Worm (Caenorhabditis elegans) whole organism, L1 larva: ENCODE data around the gene idh-2.
A peak's percentile ranks its signal among the peaks of the same experiment; 100 is the strongest.

Source experiments
- C04F5.9 ChIP-seq: sonication (generic microtip); optimal IDR thresholded peaks from 2 replicates; lab custom pipeline; 2016; ENCODE audit warnings: missing genetic modification characterization, missing compliant biosample characterization
- C34B4.2 ChIP-seq: sonication (generic microtip); optimal IDR thresholded peaks from 2 replicates; lab custom pipeline; 2017; ENCODE audit warnings: mild to moderate bottlenecking, missing genetic modification characterization, missing compliant biosample characterization
- F16B12.6 ChIP-seq: fragments of 150-350 bp; optimal IDR thresholded peaks from 2 replicates; lab custom pipeline; 2014; ENCODE audit warnings: missing biosample characterization, missing genetic modification characterization
- aha-1 ChIP-seq: fragments of 150-350 bp; optimal IDR thresholded peaks from 2 replicates; lab custom pipeline; 2014; ENCODE audit warnings: missing biosample characterization, missing genetic modification characterization
- aly-2 ChIP-seq: fragments of 150-350 bp; optimal IDR thresholded peaks from 2 replicates; lab custom pipeline; 2014; ENCODE audit warnings: missing biosample characterization, missing genetic modification characterization
- ceh-63 ChIP-seq: fragments of 200-800 bp; sonication (Bioruptor generic); optimal IDR thresholded peaks from 2 replicates; lab custom pipeline; 2018; ENCODE audit warnings: mild to moderate bottlenecking, missing genetic modification characterization, missing compliant biosample characterization
- ceh-82 ChIP-seq, 3 experiments: fragments of 150-350 bp in 1 of 3; sonication (generic microtip) in 2 of 3; optimal IDR thresholded peaks; 2 replicates each; lab custom pipeline; 2014 to 2017; ENCODE audit warnings: missing biosample characterization in 3 of 3, missing genetic modification characterization in 3 of 3
- ceh-88 ChIP-seq: fragments of 200-800 bp; sonication (Bioruptor generic); IDR thresholded peaks from 2 replicates; pipeline ENCODE4 v1.3.6; 2022; ENCODE audit warnings: missing genetic modification characterization, missing compliant biosample characterization
- ceh-90 ChIP-seq: sonication (generic microtip); optimal IDR thresholded peaks from 2 replicates; lab custom pipeline; 2016; ENCODE audit warnings: missing genetic modification characterization, missing compliant biosample characterization
- ces-1 ChIP-seq: fragments of 150-350 bp; optimal IDR thresholded peaks from 2 replicates; lab custom pipeline; 2014; ENCODE audit warnings: missing biosample characterization, missing genetic modification reagents, missing genetic modification characterization
- efl-1 ChIP-seq, 4 experiments: fragments of 150-350 bp; optimal IDR thresholded peaks in 3 of 4; peaks in 1 of 4; 1 replicate in 1 of 4; 2 replicates in 3 of 4; lab custom pipeline; 2014; ENCODE audit warnings: missing biosample characterization in 2 of 4, missing genetic modification characterization in 2 of 4, missing genetic modification reagents in 2 of 4
- efl-3 ChIP-seq: fragments of 200-800 bp; sonication (Bioruptor generic); optimal IDR thresholded peaks from 2 replicates; lab custom pipeline; 2018; ENCODE audit warnings: mild to moderate bottlenecking, missing genetic modification characterization, missing compliant biosample characterization
- elt-3 ChIP-seq, 6 experiments: fragments of 150-350 bp in 1 of 6; sonication (generic microtip); optimal IDR thresholded peaks; 2 replicates each; lab custom pipeline; 2017 to 2018; ENCODE audit warnings: missing biosample characterization in 6 of 6, missing genetic modification characterization in 6 of 6, inconsistent platforms in 1 of 6
- fkh-10 ChIP-seq: sonication (generic microtip); optimal IDR thresholded peaks from 2 replicates; lab custom pipeline; 2017; ENCODE audit warnings: missing biosample characterization, missing genetic modification reagents, missing genetic modification characterization
- fkh-4 ChIP-seq: sonication (generic microtip); optimal IDR thresholded peaks from 2 replicates; lab custom pipeline; 2016; ENCODE audit warnings: missing compliant biosample characterization, missing genetic modification characterization, borderline replicate concordance
- fos-1 ChIP-seq: fragments of 150-350 bp; optimal IDR thresholded peaks from 2 replicates; lab custom pipeline; 2014; ENCODE audit warnings: missing biosample characterization, missing genetic modification characterization
- hlh-17 ChIP-seq: fragments of 200-800 bp; sonication (Bioruptor generic); optimal IDR thresholded peaks from 2 replicates; lab custom pipeline; 2018; ENCODE audit warnings: missing genetic modification characterization, mild to moderate bottlenecking, missing compliant biosample characterization, moderate library complexity, borderline replicate concordance
- hlh-4 ChIP-seq: sonication (generic microtip); optimal IDR thresholded peaks from 2 replicates; lab custom pipeline; 2016; ENCODE audit warnings: mild to moderate bottlenecking, missing genetic modification characterization, missing compliant biosample characterization
- irx-1 ChIP-seq: sonication (generic microtip); optimal IDR thresholded peaks from 2 replicates; lab custom pipeline; 2016; ENCODE audit warnings: missing genetic modification characterization, missing compliant biosample characterization
- lin-13 ChIP-seq: fragments of 150-350 bp; optimal IDR thresholded peaks from 2 replicates; lab custom pipeline; 2014; ENCODE audit warnings: missing biosample characterization, missing genetic modification reagents, missing genetic modification characterization
- lin-14 ChIP-seq: fragments of 200-800 bp; sonication (Bioruptor generic); optimal IDR thresholded peaks from 2 replicates; lab custom pipeline; 2018; ENCODE audit warnings: mild to moderate bottlenecking, missing genetic modification characterization, moderate library complexity, missing compliant biosample characterization
- lin-15B ChIP-seq: fragments of 150-350 bp; sonication (generic microtip); optimal IDR thresholded peaks from 3 replicates; lab custom pipeline; 2014; ENCODE audit warnings: missing biosample characterization, missing genetic modification characterization
- lin-39 ChIP-seq: fragments of 150-350 bp; optimal IDR thresholded peaks from 2 replicates; lab custom pipeline; 2014; ENCODE audit warnings: missing biosample characterization, missing genetic modification reagents, missing genetic modification characterization
- lir-3 ChIP-seq: sonication (generic microtip); optimal IDR thresholded peaks from 2 replicates; lab custom pipeline; 2016; ENCODE audit warnings: mild to moderate bottlenecking, missing genetic modification characterization, moderate library complexity, missing compliant biosample characterization; ENCODE audit not compliant: poor library complexity
- lsy-2 ChIP-seq, 2 experiments: fragments of 150-350 bp; optimal IDR thresholded peaks; 2 replicates each; lab custom pipeline; 2014; ENCODE audit warnings: missing biosample characterization in 2 of 2, missing genetic modification characterization in 2 of 2
- mef-2 ChIP-seq: fragments of 150-350 bp; optimal IDR thresholded peaks from 2 replicates; lab custom pipeline; 2014; ENCODE audit warnings: missing biosample characterization, missing genetic modification characterization
- nhr-11 ChIP-seq: fragments of 150-350 bp; optimal IDR thresholded peaks from 2 replicates; lab custom pipeline; 2014; ENCODE audit warnings: missing biosample characterization, missing genetic modification characterization
- nhr-28 ChIP-seq: fragments of 150-350 bp; optimal IDR thresholded peaks from 2 replicates; lab custom pipeline; 2014; ENCODE audit warnings: missing biosample characterization, missing genetic modification characterization
- nhr-47 ChIP-seq: sonication (generic microtip); optimal IDR thresholded peaks from 2 replicates; lab custom pipeline; 2016; ENCODE audit warnings: mild to moderate bottlenecking, missing genetic modification characterization, moderate library complexity, missing compliant biosample characterization
- nhr-85 ChIP-seq: sonication (generic microtip); peaks from one replicate; lab custom pipeline; 2016; ENCODE audit warnings: missing genetic modification characterization, inconsistent platforms, missing compliant biosample characterization
- pax-3 ChIP-seq: fragments of 200-800 bp; sonication (Bioruptor generic); optimal IDR thresholded peaks from 2 replicates; lab custom pipeline; 2018; ENCODE audit warnings: mild to moderate bottlenecking, missing genetic modification characterization, moderate library complexity, missing compliant biosample characterization
- rnt-1 ChIP-seq: sonication (generic microtip); optimal IDR thresholded peaks from 2 replicates; lab custom pipeline; 2016; ENCODE audit warnings: mild to moderate bottlenecking, missing genetic modification characterization, moderate library complexity, missing compliant biosample characterization
- skn-1 ChIP-seq: fragments of 150-350 bp; optimal IDR thresholded peaks from 2 replicates; lab custom pipeline; 2014; ENCODE audit warnings: missing biosample characterization, missing genetic modification characterization
- snpc-4 ChIP-seq: fragments of 150-350 bp; optimal IDR thresholded peaks from 2 replicates; lab custom pipeline; 2014; ENCODE audit warnings: missing biosample characterization, missing genetic modification characterization
- swsn-7 ChIP-seq: sonication (generic microtip); optimal IDR thresholded peaks from 2 replicates; lab custom pipeline; 2016; ENCODE audit warnings: missing genetic modification characterization, missing compliant biosample characterization
- tlp-1 ChIP-seq: fragments of 150-350 bp; optimal IDR thresholded peaks from 2 replicates; lab custom pipeline; 2014; ENCODE audit warnings: missing biosample characterization, missing genetic modification characterization
- unc-30 ChIP-seq: sonication (generic microtip); optimal IDR thresholded peaks from 2 replicates; lab custom pipeline; 2017; ENCODE audit warnings: missing biosample characterization, missing genetic modification characterization
- unc-62 ChIP-seq: fragments of 150-350 bp; optimal IDR thresholded peaks from 2 replicates; lab custom pipeline; 2014; ENCODE audit warnings: missing biosample characterization, missing genetic modification reagents, missing genetic modification characterization
- unc-86 ChIP-seq: sonication (generic microtip); optimal IDR thresholded peaks from 2 replicates; lab custom pipeline; 2016; ENCODE audit warnings: missing genetic modification characterization, missing compliant biosample characterization
- unc-98 ChIP-seq: fragments of 200-800 bp; sonication (Bioruptor generic); IDR thresholded peaks from 2 replicates; pipeline ENCODE4 v1.3.6; 2022; ENCODE audit warnings: missing genetic modification characterization, missing compliant biosample characterization
- zip-4 ChIP-seq: fragments of 200-800 bp; sonication (Bioruptor generic); optimal IDR thresholded peaks from 2 replicates; lab custom pipeline; 2018; ENCODE audit warnings: mild to moderate bottlenecking, missing genetic modification characterization, moderate library complexity, missing compliant biosample characterization
- ztf-4 ChIP-seq: fragments of 150-350 bp; optimal IDR thresholded peaks from 2 replicates; lab custom pipeline; 2014; ENCODE audit warnings: missing biosample characterization, missing genetic modification characterization

The idh-2 gene

ce11 chrX:11241479-11241878 lies 25.7 kb downstream of the idh-2 start:
- TF ChIP-seq lin-39 (tag; lab: Kevin White, UChicago) (no peak), zip-4 (GFP tag; lab: Kevin White, UChicago) (no peak), tlp-1 (tag; lab: Kevin White, UChicago) (no peak), irx-1 (tag; lab: Kevin White, UChicago) (no peak), skn-1 (tag; lab: Kevin White, UChicago) (no peak), F16B12.6 (no peak), nhr-11 (tag; lab: Kevin White, UChicago) (no peak), lsy-2 (tag; optimal IDR thresholded peaks at IDR 0.05; lab: Kevin White, UChicago) (peak in 1 of 2 experiments; percentile 26), lin-14 (peak; percentile 72), C04F5.9 (tag; lab: Kevin White, UChicago) (no peak), ceh-88 (GFP tag; lab: Robert Waterston, UW) (no peak), nhr-47 (tag; lab: Kevin White, UChicago) (no peak), aly-2 (tag; lab: Kevin White, UChicago) (no peak), swsn-7 (tag; lab: Kevin White, UChicago) (no peak), hlh-4 (no peak), snpc-4 (tag; lab: Kevin White, UChicago) (no peak), nhr-85 (tag; lab: Kevin White, UChicago) (no peak), ceh-63 (GFP tag; lab: Kevin White, UChicago) (peak; percentile 20), nhr-28 (tag; lab: Kevin White, UChicago) (no peak), efl-1 (optimal IDR thresholded peaks at IDR 0.05; lab: Kevin White, UChicago) (no peak), efl-1 (GFP tag; optimal IDR thresholded peaks at IDR 0.05 in 1 of 2; lab: Kevin White, UChicago) (peak in 1 of 2 experiments; percentile 10), C34B4.2 (tag; lab: Kevin White, UChicago) (no peak), rnt-1 (tag; lab: Kevin White, UChicago) (no peak), unc-86 (tag; lab: Kevin White, UChicago) (peak; percentile 12), efl-3 (GFP tag; lab: Kevin White, UChicago) (no peak), fkh-4 (tag; lab: Kevin White, UChicago) (no peak), hlh-17 (GFP tag; lab: Kevin White, UChicago) (no peak), unc-30 (tag; lab: Kevin White, UChicago) (no peak), ces-1 (no peak), elt-3 (tag; optimal IDR thresholded peaks at IDR 0.05; lab: Kevin White, UChicago) (no peak)

DNA sequence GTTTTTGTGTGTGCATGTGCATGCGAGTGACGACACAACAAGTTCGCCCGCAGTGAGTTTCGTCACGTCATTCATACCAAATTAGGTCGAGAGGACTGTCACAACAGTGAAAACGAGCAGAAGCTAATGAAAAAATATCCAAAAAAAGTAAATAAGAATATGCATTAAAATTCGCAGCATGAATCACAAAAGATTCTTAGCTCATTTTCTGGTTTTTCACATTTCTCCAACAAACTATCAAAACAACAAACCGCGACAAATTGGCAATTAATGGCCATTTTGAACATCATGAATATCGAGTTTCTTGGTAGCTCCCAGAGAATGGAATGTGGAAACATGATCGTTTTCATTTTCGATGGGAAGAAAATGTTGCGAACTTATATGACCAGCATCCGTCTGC lies 27.8 kb downstream of the idh-2 start:
- TF ChIP-seq C34B4.2 (tag; lab: Kevin White, UChicago) = no peak
- TF ChIP-seq aha-1 (tag; lab: Kevin White, UChicago) = no peak
- TF ChIP-seq fkh-4 (tag; lab: Kevin White, UChicago) = no peak
- TF ChIP-seq mef-2 (tag; lab: Kevin White, UChicago) = no peak
- TF ChIP-seq unc-98 = no peak
- TF ChIP-seq lsy-2 (tag; optimal IDR thresholded peaks at IDR 0.05; lab: Kevin White, UChicago) = no peak
- no peak for TF ChIP-seq lir-3 (tag; lab: Kevin White, UChicago)
- TF ChIP-seq ceh-82 (tag; optimal IDR thresholded peaks at IDR 0.05; lab: Kevin White, UChicago) = no peak
- no peak for TF ChIP-seq fkh-10 (GFP tag; lab: Kevin White, UChicago)
- TF ChIP-seq swsn-7 (tag; lab: Kevin White, UChicago) = no peak
- no peak for TF ChIP-seq lin-15B (tag; lab: Kevin White, UChicago)
- TF ChIP-seq unc-62 = no peak
- TF ChIP-seq, all 84 proteins: peak for 0

- TF ChIP-seq fkh-4 (tag; lab: Kevin White, UChicago) (no peak), ztf-4 (tag; lab: Kevin White, UChicago) (no peak), fos-1 (tag; lab: Kevin White, UChicago) (no peak), nhr-11 (tag; lab: Kevin White, UChicago) (no peak), ces-1 (no peak), elt-3 (tag; optimal IDR thresholded peaks at IDR 0.05; lab: Kevin White, UChicago) (no peak), lin-13 (GFP tag; lab: Kevin White, UChicago) (no peak), pax-3 (tag; lab: Kevin White, UChicago) (no peak), mef-2 (tag; lab: Kevin White, UChicago) (no peak), rnt-1 (tag; lab: Kevin White, UChicago) (no peak), nhr-47 (tag; lab: Kevin White, UChicago) (no peak), lin-14 (peak; percentile 33), unc-86 (tag; lab: Kevin White, UChicago) (peak; percentile 18), aly-2 (tag; lab: Kevin White, UChicago) (no peak), ceh-90 (tag; lab: Kevin White, UChicago) (no peak), unc-98 (no peak)
Measured at ce11 chrX:11245056-11245455, 29.3 kb downstream of the idh-2 start.
